Worm (Caenorhabditis elegans) whole organism, L4 larva: ENCODE data around the gene Y32G9A.12.

Experiments
- D1046.2 ChIP-seq: fragments of 200-800 bp; sonication (Bioruptor generic); IDR thresholded peaks from 2 replicates; pipeline ENCODE4 v1.3.6; 2022; ENCODE audit warnings: missing genetic modification characterization, missing compliant biosample characterization
- F37D6.2 ChIP-seq: sonication (generic microtip); optimal IDR thresholded peaks from 2 replicates; lab custom pipeline; 2016; ENCODE audit warnings: mild to moderate bottlenecking, missing genetic modification characterization, missing compliant biosample characterization
- F44E2.7 ChIP-seq: fragments of 200-800 bp; sonication (Bioruptor generic); IDR thresholded peaks from 2 replicates; pipeline ENCODE4 v2.1.2; 2022; ENCODE audit warnings: missing genetic modification characterization, missing compliant biosample characterization
- F49E8.2 ChIP-seq: sonication (generic microtip); optimal IDR thresholded peaks from 2 replicates; lab custom pipeline; 2016; ENCODE audit warnings: missing compliant biosample characterization, mild to moderate bottlenecking, missing genetic modification characterization, borderline replicate concordance
- T20F7.1 ChIP-seq: fragments of 200-800 bp; sonication (Bioruptor generic); optimal IDR thresholded peaks from 2 replicates; lab custom pipeline; 2018; ENCODE audit warnings: mild to moderate bottlenecking, missing genetic modification characterization, missing compliant biosample characterization
- T26A8.4 ChIP-seq: fragments of 200-800 bp; sonication (Bioruptor generic); IDR thresholded peaks from 2 replicates; pipeline ENCODE4 v1.3.6; 2022; ENCODE audit warnings: missing genetic modification characterization, missing compliant biosample characterization
- Y5F2A.4 ChIP-seq: fragments of 200-800 bp; sonication (Bioruptor generic); optimal IDR thresholded peaks from 2 replicates; lab custom pipeline; 2018; ENCODE audit warnings: mild to moderate bottlenecking, missing genetic modification characterization, missing compliant biosample characterization
- ZK546.5 ChIP-seq, 2 experiments: sonication (generic microtip); optimal IDR thresholded peaks; 2 replicates each; lab custom pipeline; 2017; ENCODE audit warnings: missing biosample characterization in 2 of 2, missing genetic modification characterization in 2 of 2
- aha-1 ChIP-seq: fragments of 150-350 bp; peaks from one replicate; lab custom pipeline; 2014; ENCODE audit warnings: missing biosample characterization, missing genetic modification characterization
- attf-4 ChIP-seq: sonication (generic microtip); optimal IDR thresholded peaks from 3 replicates; lab custom pipeline; 2017; ENCODE audit warnings: missing biosample characterization, missing genetic modification characterization
- ceh-44 ChIP-seq: fragments of 200-800 bp; sonication (Bioruptor generic); IDR thresholded peaks from 2 replicates; pipeline ENCODE4 v1.3.6; 2022; ENCODE audit warnings: missing genetic modification reagents, missing genetic modification characterization, missing compliant biosample characterization
- ceh-82 ChIP-seq: sonication (generic microtip); optimal IDR thresholded peaks from 2 replicates; lab custom pipeline; 2017; ENCODE audit warnings: missing biosample characterization, missing genetic modification characterization
- ces-1 ChIP-seq: fragments of 150-350 bp; sonication (generic microtip); optimal IDR thresholded peaks from 4 replicates; lab custom pipeline; 2014; ENCODE audit warnings: missing biosample characterization, missing genetic modification reagents, missing genetic modification characterization
- cey-2 ChIP-seq: sonication (generic microtip); optimal IDR thresholded peaks from 3 replicates; lab custom pipeline; 2017; ENCODE audit warnings: missing genetic modification characterization, mild to moderate bottlenecking, missing compliant biosample characterization, antibody characterized with exemption, borderline replicate concordance; ENCODE audit not compliant: insufficient read depth
- daf-19 ChIP-seq: fragments of 200-800 bp; sonication (Bioruptor generic); conservative IDR thresholded peaks from 2 replicates; pipeline ENCODE4 v1.3.6; 2022; ENCODE audit warnings: missing genetic modification characterization, missing compliant biosample characterization
- daf-8 ChIP-seq: fragments of 200-800 bp; sonication (Bioruptor generic); IDR thresholded peaks from 2 replicates; pipeline ENCODE4 v1.3.6; 2022; ENCODE audit warnings: missing genetic modification characterization, missing compliant biosample characterization
- dmd-6 ChIP-seq: fragments of 200-800 bp; sonication (Bioruptor generic); IDR thresholded peaks from 2 replicates; pipeline ENCODE4 v1.3.6; 2022; ENCODE audit warnings: missing genetic modification reagents, missing genetic modification characterization, missing compliant biosample characterization
- dmd-8 ChIP-seq: fragments of 200-800 bp; sonication (Bioruptor generic); IDR thresholded peaks from 2 replicates; pipeline ENCODE4 v1.3.6; 2022; ENCODE audit warnings: missing genetic modification characterization, missing compliant biosample characterization
- dmd-9 ChIP-seq: fragments of 200-800 bp; sonication (Bioruptor generic); IDR thresholded peaks from 2 replicates; pipeline ENCODE4 v1.3.6; 2022; ENCODE audit warnings: missing genetic modification reagents, missing genetic modification characterization, missing compliant biosample characterization
- duxl-1 ChIP-seq: sonication (generic microtip); optimal IDR thresholded peaks from 2 replicates; lab custom pipeline; 2016; ENCODE audit warnings: mild to moderate bottlenecking, missing genetic modification characterization, moderate library complexity, missing compliant biosample characterization; ENCODE audit not compliant: poor library complexity
- egl-27 ChIP-seq: sonication (generic microtip); optimal IDR thresholded peaks from 3 replicates; lab custom pipeline; 2017; ENCODE audit warnings: missing biosample characterization, missing genetic modification reagents, missing genetic modification characterization
- egl-43 ChIP-seq: fragments of 200-800 bp; sonication (Bioruptor generic); IDR thresholded peaks from 2 replicates; pipeline ENCODE4 v1.3.6; 2022; ENCODE audit warnings: missing genetic modification reagents, missing genetic modification characterization, missing compliant biosample characterization
- hif-1 ChIP-seq, 2 experiments: sonication (generic microtip); optimal IDR thresholded peaks; 2 replicates each; lab custom pipeline; 2016 to 2017; ENCODE audit warnings: missing compliant biosample characterization in 2 of 2, missing genetic modification characterization in 2 of 2, missing genetic modification reagents in 2 of 2, missing genotype in 2 of 2, mild to moderate bottlenecking in 1 of 2
- hmg-1.1 ChIP-seq: fragments of 200-800 bp; sonication (Bioruptor generic); IDR thresholded peaks from 2 replicates; pipeline ENCODE4 v1.3.6; 2022; ENCODE audit warnings: missing genetic modification reagents, missing genetic modification characterization, missing compliant biosample characterization
- jun-1 ChIP-seq: fragments of 150-350 bp; optimal IDR thresholded peaks from 2 replicates; lab custom pipeline; 2014; ENCODE audit warnings: missing biosample characterization, missing genetic modification reagents, missing genetic modification characterization
- lim-7 ChIP-seq: fragments of 200-800 bp; sonication (Bioruptor generic); IDR thresholded peaks from 2 replicates; pipeline ENCODE4 v1.3.6; 2022; ENCODE audit warnings: missing genetic modification characterization, missing compliant biosample characterization
- lin-13 ChIP-seq: fragments of 150-350 bp; optimal IDR thresholded peaks from 2 replicates; lab custom pipeline; 2014; ENCODE audit warnings: missing biosample characterization, missing genetic modification reagents, missing genetic modification characterization
- lsy-2 ChIP-seq, 2 experiments: fragments of 150-350 bp in 1 of 2; sonication (generic microtip) in 1 of 2; optimal IDR thresholded peaks; 2 replicates each; lab custom pipeline; 2014 to 2017; ENCODE audit warnings: missing biosample characterization in 2 of 2, missing genetic modification characterization in 2 of 2
- madf-5 ChIP-seq, 2 experiments: fragments of 200-800 bp; sonication (Bioruptor generic); IDR thresholded peaks; 2 replicates each; pipeline ENCODE4 v1.3.6; 2022; ENCODE audit warnings: missing compliant biosample characterization in 2 of 2, missing genetic modification characterization in 2 of 2
- madf-9 ChIP-seq: fragments of 200-800 bp; sonication (Bioruptor generic); conservative IDR thresholded peaks from 2 replicates; pipeline ENCODE4 v1.3.6; 2022; ENCODE audit warnings: missing genetic modification reagents, missing genetic modification characterization, missing compliant biosample characterization
- mdl-1 ChIP-seq, 2 experiments: fragments of 150-350 bp in 1 of 2; sonication (generic microtip) in 1 of 2; optimal IDR thresholded peaks; 2 replicates each; lab custom pipeline; 2014 to 2017; ENCODE audit warnings: missing biosample characterization in 2 of 2, missing genetic modification characterization in 2 of 2
- mdt-29 ChIP-seq: fragments of 200-800 bp; sonication (Bioruptor generic); IDR thresholded peaks from 2 replicates; pipeline ENCODE4 v1.3.6; 2022; ENCODE audit warnings: missing genetic modification reagents, missing genetic modification characterization, missing compliant biosample characterization
- mep-1 ChIP-seq: fragments of 150-350 bp; sonication (generic microtip); optimal IDR thresholded peaks from 3 replicates; lab custom pipeline; 2014; ENCODE audit warnings: missing biosample characterization, missing genetic modification characterization
- nhr-11 ChIP-seq: fragments of 150-350 bp; optimal IDR thresholded peaks from 2 replicates; lab custom pipeline; 2014; ENCODE audit warnings: missing biosample characterization, missing genetic modification characterization
- nhr-41 ChIP-seq: fragments of 200-800 bp; sonication (Bioruptor generic); IDR thresholded peaks from 2 replicates; pipeline ENCODE4 v1.3.6; 2022; ENCODE audit warnings: missing genetic modification reagents, missing genetic modification characterization, missing compliant biosample characterization
- nhr-42 ChIP-seq: fragments of 200-800 bp; sonication (Bioruptor generic); IDR thresholded peaks from 2 replicates; pipeline ENCODE4 v1.3.6; 2022; ENCODE audit warnings: missing genetic modification characterization, missing compliant biosample characterization
- nhr-77 ChIP-seq: fragments of 150-350 bp; optimal IDR thresholded peaks from 2 replicates; lab custom pipeline; 2014; ENCODE audit warnings: missing biosample characterization, missing genetic modification characterization
- php-3 ChIP-seq: fragments of 200-800 bp; sonication (Bioruptor generic); IDR thresholded peaks from 2 replicates; pipeline ENCODE4 v1.3.6; 2022; ENCODE audit warnings: missing genetic modification reagents, missing genetic modification characterization, missing compliant biosample characterization
- pqm-1 ChIP-seq: sonication (generic microtip); optimal IDR thresholded peaks from 2 replicates; lab custom pipeline; 2017; ENCODE audit warnings: missing biosample characterization, missing genetic modification characterization
- set-16 ChIP-seq: fragments of 200-800 bp; sonication (Bioruptor generic); IDR thresholded peaks from 2 replicates; pipeline ENCODE4 v1.3.6; 2022; ENCODE audit warnings: missing genetic modification reagents, missing genetic modification characterization, missing compliant biosample characterization
- snpc-1.2 ChIP-seq: fragments of 200-800 bp; sonication (Bioruptor generic); IDR thresholded peaks from 2 replicates; pipeline ENCODE4 v1.3.6; 2022; ENCODE audit warnings: missing genetic modification reagents, missing genetic modification characterization, missing compliant biosample characterization
- spr-1 ChIP-seq: sonication (generic microtip); optimal IDR thresholded peaks from 2 replicates; lab custom pipeline; 2016; ENCODE audit warnings: mild to moderate bottlenecking, missing genetic modification characterization, missing compliant biosample characterization
- spr-3 ChIP-seq: fragments of 200-800 bp; sonication (Bioruptor generic); optimal IDR thresholded peaks from 2 replicates; lab custom pipeline; 2018; ENCODE audit warnings: mild to moderate bottlenecking, missing genetic modification characterization, missing compliant biosample characterization
- tra-1 ChIP-seq: fragments of 200-800 bp; sonication (Bioruptor generic); IDR thresholded peaks from 2 replicates; pipeline ENCODE4 v1.3.6; 2022; ENCODE audit warnings: missing genetic modification reagents, missing genetic modification characterization, missing compliant biosample characterization
- unc-130 ChIP-seq: sonication (generic microtip); optimal IDR thresholded peaks from 2 replicates; lab custom pipeline; 2016; ENCODE audit warnings: missing genetic modification reagents, missing genetic modification characterization, missing compliant biosample characterization
- vab-7 ChIP-seq: fragments of 200-800 bp; sonication (Bioruptor generic); IDR thresholded peaks from 2 replicates; pipeline ENCODE4 v1.3.6; 2022; ENCODE audit warnings: missing genetic modification reagents, missing genetic modification characterization, missing compliant biosample characterization
- zfp-3 ChIP-seq: fragments of 200-800 bp; sonication (Bioruptor generic); conservative IDR thresholded peaks from 2 replicates; pipeline ENCODE4 v1.3.6; 2022; ENCODE audit warnings: missing genetic modification reagents, missing genetic modification characterization, missing compliant biosample characterization
- zip-2 ChIP-seq: fragments of 150-350 bp; optimal IDR thresholded peaks from 2 replicates; lab custom pipeline; 2014; ENCODE audit warnings: missing biosample characterization, missing genetic modification characterization

Gene Y32G9A.12

ce11 chrV:1878030-1878429 lies 42.0 kb downstream of the Y32G9A.12 start:
- TF ChIP-seq set-16 (GFP tag; lab: Robert Waterston, UW): peak; percentile 66
- no peak for TF ChIP-seq F44E2.7 (GFP tag; lab: Robert Waterston, UW)
- no peak for TF ChIP-seq lsy-2 (tag; optimal IDR thresholded peaks at IDR 0.05; lab: Kevin White, UChicago)

ce11 chrV:1875497-1875988 lies 44.5 kb downstream of the Y32G9A.12 start:
- no peak for TF ChIP-seq mdl-1 (tag; optimal IDR thresholded peaks at IDR 0.05; lab: Kevin White, UChicago)
- peak; percentile 44; the same call in 1 of the 2 replicates for TF ChIP-seq php-3
- peak; percentile 72 for TF ChIP-seq T26A8.4 (GFP tag; lab: Robert Waterston, UW)
- no peak for TF ChIP-seq ces-1
- TF ChIP-seq ceh-82 (tag; lab: Kevin White, UChicago): no peak
- peak; percentile 77 for TF ChIP-seq egl-43 (GFP tag; lab: Robert Waterston, UW)
- 0 out of 2 replicates have a peak, but pooled peaks have one; percentile 46 for TF ChIP-seq lim-7
- TF ChIP-seq aha-1: peak; percentile 82
- TF ChIP-seq egl-27 (tag; lab: Kevin White, UChicago): no peak
- TF ChIP-seq hif-1 (tag; optimal IDR thresholded peaks at IDR 0.05; lab: Kevin White, UChicago): peak in 1 of 2 experiments; percentile 41
- peak; percentile 29 for TF ChIP-seq spr-1 (tag; lab: Kevin White, UChicago)
- TF ChIP-seq spr-3: peak; percentile 30
- peak; percentile 71 for TF ChIP-seq T20F7.1 (GFP tag; lab: Kevin White, UChicago)
- TF ChIP-seq nhr-42 (GFP tag; lab: Robert Waterston, UW): no peak
- TF ChIP-seq jun-1 (tag; lab: Kevin White, UChicago): no peak
- TF ChIP-seq mep-1: peak; percentile 34
- no peak for TF ChIP-seq nhr-77
- TF ChIP-seq hmg-1.1: no peak
- TF ChIP-seq pqm-1: no peak
- no peak for TF ChIP-seq F37D6.2 (tag; lab: Kevin White, UChicago)
- no peak for TF ChIP-seq daf-19
- peak; percentile 61; the same call in 1 of the 2 replicates for TF ChIP-seq mdt-29
- peak; percentile 77; the same call in 1 of the 2 replicates for TF ChIP-seq zfp-3 (GFP tag; lab: Robert Waterston, UW)
- no peak for TF ChIP-seq ceh-44 (GFP tag; lab: Robert Waterston, UW)
- no peak for TF ChIP-seq ZK546.5 (tag; optimal IDR thresholded peaks at IDR 0.05; lab: Kevin White, UChicago)
- no peak for TF ChIP-seq nhr-41
- no peak for TF ChIP-seq madf-5 (GFP tag; IDR thresholded peaks at IDR 0.05; lab: Robert Waterston, UW)
- TF ChIP-seq lsy-2 (tag; optimal IDR thresholded peaks at IDR 0.05; lab: Kevin White, UChicago): peak in 1 of 2 experiments; percentile 60
- no peak for TF ChIP-seq unc-130
- TF ChIP-seq dmd-8 (GFP tag; lab: Robert Waterston, UW): peak; percentile 64; the same call in 1 of the 2 replicates
- TF ChIP-seq duxl-1 (tag; lab: Kevin White, UChicago): peak; percentile 39
- no peak for TF ChIP-seq F49E8.2 (tag; lab: Kevin White, UChicago)
- peak; percentile 79 for TF ChIP-seq D1046.2 (GFP tag; lab: Robert Waterston, UW)
- peak; percentile 23; the same call in 1 of the 2 replicates for TF ChIP-seq dmd-6 (GFP tag; lab: Robert Waterston, UW)
- TF ChIP-seq madf-9 (GFP tag; lab: Robert Waterston, UW): 0 out of 2 replicates have a peak, but pooled peaks have one; percentile 43
- TF ChIP-seq dmd-9 (GFP tag; lab: Robert Waterston, UW): 0 out of 2 replicates have a peak, but pooled peaks have one; percentile 20
- no peak for TF ChIP-seq nhr-11 (tag; lab: Kevin White, UChicago)
- no peak for TF ChIP-seq lin-13 (GFP tag; lab: Kevin White, UChicago)
- TF ChIP-seq attf-4: no peak
- no peak for TF ChIP-seq daf-8 (GFP tag; lab: Robert Waterston, UW)
- TF ChIP-seq Y5F2A.4: peak; percentile 71
- TF ChIP-seq tra-1 (GFP tag; lab: Robert Waterston, UW): peak; percentile 51; the same call in 1 of the 2 replicates
- TF ChIP-seq vab-7 (GFP tag; lab: Robert Waterston, UW): peak; percentile 58
- no peak for TF ChIP-seq cey-2 (tag; lab: Kevin White, UChicago)
- peak; percentile 64; the same call in 1 of the 2 replicates for TF ChIP-seq snpc-1.2 (GFP tag; lab: Robert Waterston, UW)
- TF ChIP-seq zip-2 (tag; lab: Kevin White, UChicago): no peak
